8 worm cellular contexts compared by ENCODE assay signal in the genomic region with DNA sequence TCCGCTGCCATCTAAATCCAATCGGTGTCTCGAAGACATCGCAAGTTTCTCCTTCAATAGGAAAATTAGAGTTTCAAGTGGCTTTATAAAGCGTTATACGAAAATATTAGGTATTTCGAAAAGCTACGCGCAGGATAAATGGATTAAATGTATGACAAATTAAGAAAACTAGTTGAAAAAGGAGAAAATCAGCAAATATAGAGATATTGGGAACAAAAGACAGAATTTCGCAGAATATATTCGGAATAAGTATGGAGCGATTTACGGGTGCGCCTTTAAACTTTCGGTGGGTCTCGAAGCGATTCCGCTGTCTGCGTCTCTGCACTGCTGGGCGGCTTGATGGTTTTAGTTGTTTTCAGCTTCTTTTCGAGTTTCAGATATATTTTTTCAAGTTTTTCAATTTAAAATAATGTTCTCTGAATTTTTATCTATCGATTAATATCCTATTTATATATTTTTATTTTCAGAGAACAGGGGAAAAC.
TF ChIP-seq lines count a peak whose summit lies in the region.

Gene ddx-15 (minus strand): TSS at position 51 of the 482 bp plus-strand sequence.
Gene ucr-1 (plus strand): TSS at position 468 of the 482 bp plus-strand sequence.

TF ChIP-seq in whole organism, L1 larva, 84 proteins besides CTCF, POLR2A, EP300 and RAD21 (continues in another document):
- TF ChIP-seq blmp-1 (tag; optimal IDR thresholded peaks at IDR 0.05; lab: Kevin White, UChicago): no peak
- TF ChIP-seq ceh-8 (GFP tag; optimal IDR thresholded peaks at IDR 0.05; lab: Kevin White, UChicago): no peak
- TF ChIP-seq zip-4 (GFP tag; optimal IDR thresholded peaks at IDR 0.05; lab: Kevin White, UChicago): no peak
- peak; percentile 81 to 83 for TF ChIP-seq efl-1 (optimal IDR thresholded peaks at IDR 0.05; lab: Kevin White, UChicago)
- peak; percentile 76 to 97 for TF ChIP-seq efl-1 (GFP tag; optimal IDR thresholded peaks at IDR 0.05 in 1 of 2; lab: Kevin White, UChicago)
- peak; percentile 66 for TF ChIP-seq swsn-7 (tag; optimal IDR thresholded peaks at IDR 0.05; lab: Kevin White, UChicago)
- peak; percentile 69 for TF ChIP-seq unc-86 (tag; optimal IDR thresholded peaks at IDR 0.05; lab: Kevin White, UChicago)
- no peak for TF ChIP-seq unc-98 (GFP tag; IDR thresholded peaks at IDR 0.05; lab: Robert Waterston, UW)
- TF ChIP-seq C04F5.9 (tag; optimal IDR thresholded peaks at IDR 0.05; lab: Kevin White, UChicago): peak; percentile 0
- peak; percentile 82 to 85 for TF ChIP-seq lin-35 (GFP tag; optimal IDR thresholded peaks at IDR 0.05; lab: Kevin White, UChicago)

TF ChIP-seq in whole organism, L2 larva, 48 proteins besides CTCF, POLR2A, EP300 and RAD21 (continues in another document):
- TF ChIP-seq sem-4 (tag; optimal IDR thresholded peaks at IDR 0.05; lab: Kevin White, UChicago) (no peak), F13H6.1 (tag; optimal IDR thresholded peaks at IDR 0.05; lab: Kevin White, UChicago) (peak; percentile 6), lsy-2 (tag; optimal IDR thresholded peaks at IDR 0.05; lab: Kevin White, UChicago) (peak; percentile 29 to 85), sma-3 (GFP tag; optimal IDR thresholded peaks at IDR 0.05; lab: Kevin White, UChicago) (peak; percentile 57), nhr-21 (tag; optimal IDR thresholded peaks at IDR 0.05; lab: Kevin White, UChicago) (peak; percentile 16), nhr-10 (tag; optimal IDR thresholded peaks at IDR 0.05; lab: Kevin White, UChicago) (no peak), R02D3.7 (tag; optimal IDR thresholded peaks at IDR 0.05; lab: Kevin White, UChicago) (peak; percentile 53), nhr-129 (tag; optimal IDR thresholded peaks at IDR 0.05; lab: Kevin White, UChicago) (peak; percentile 28), mdl-1 (tag; optimal IDR thresholded peaks at IDR 0.05; lab: Kevin White, UChicago) (no peak), C34F6.9 (tag; optimal IDR thresholded peaks at IDR 0.05; lab: Kevin White, UChicago) (peak; percentile 84), unc-55 (GFP tag; optimal IDR thresholded peaks at IDR 0.05; lab: Kevin White, UChicago) (peak; percentile 89)

TF ChIP-seq in whole organism, L3 larva, 47 proteins besides CTCF, POLR2A, EP300 and RAD21 (continues in another document):
- TF ChIP-seq skn-1 (tag; optimal IDR thresholded peaks at IDR 0.05; lab: Kevin White, UChicago): no peak
- no peak for TF ChIP-seq nhr-12 (tag; optimal IDR thresholded peaks at IDR 0.05; lab: Kevin White, UChicago)
- no peak for TF ChIP-seq zag-1 (tag; optimal IDR thresholded peaks at IDR 0.05; lab: Kevin White, UChicago)
- peak; percentile 88 for TF ChIP-seq R02D3.7 (tag; optimal IDR thresholded peaks at IDR 0.05; lab: Kevin White, UChicago)
- TF ChIP-seq daf-12 (tag; optimal IDR thresholded peaks at IDR 0.05; lab: Kevin White, UChicago): no peak
- TF ChIP-seq egl-5 (tag; optimal IDR thresholded peaks at IDR 0.05; lab: Kevin White, UChicago): peak; percentile 24
- no peak for TF ChIP-seq ama-1 (optimal IDR thresholded peaks at IDR 0.05; lab: Kevin White, UChicago)
- no peak for TF ChIP-seq nhr-76 (tag; optimal IDR thresholded peaks at IDR 0.05; lab: Kevin White, UChicago)
- TF ChIP-seq ceh-9 (tag; optimal IDR thresholded peaks at IDR 0.05; lab: Kevin White, UChicago): no peak
- no peak for TF ChIP-seq unc-62 (GFP tag; optimal IDR thresholded peaks at IDR 0.05; lab: Kevin White, UChicago)
- no peak for TF ChIP-seq sea-2 (GFP tag; optimal IDR thresholded peaks at IDR 0.05; lab: Kevin White, UChicago)
- TF ChIP-seq mdl-1 (tag; optimal IDR thresholded peaks at IDR 0.05; lab: Kevin White, UChicago): no peak

TF ChIP-seq in whole organism, L4 larva, 104 proteins besides CTCF, POLR2A, EP300 and RAD21 (continues in another document):
- TF ChIP-seq unc-130 (GFP tag; optimal IDR thresholded peaks at IDR 0.05; lab: Kevin White, UChicago) (peak; percentile 27), mep-1 (tag; optimal IDR thresholded peaks at IDR 0.05; lab: Kevin White, UChicago) (no peak), dpl-1 (GFP tag; optimal IDR thresholded peaks at IDR 0.05; lab: Kevin White, UChicago) (peak; percentile 68), hif-1 (tag; optimal IDR thresholded peaks at IDR 0.05; lab: Kevin White, UChicago) (peak in 1 of 2 experiments; percentile 43), lin-13 (GFP tag; optimal IDR thresholded peaks at IDR 0.05; lab: Kevin White, UChicago) (peak; percentile 37), dve-1 (tag; optimal IDR thresholded peaks at IDR 0.05; lab: Kevin White, UChicago; ENCODE audit: insufficient read depth) (peak; percentile 73), nhr-25 (tag; optimal IDR thresholded peaks at IDR 0.05; lab: Kevin White, UChicago; ENCODE audit: borderline replicate concordance, insufficient read depth) (peak; percentile 21), ZK546.5 (tag; optimal IDR thresholded peaks at IDR 0.05; lab: Kevin White, UChicago) (no peak), nhr-28 (tag; optimal IDR thresholded peaks at IDR 0.05; lab: Kevin White, UChicago) (peak; percentile 23), ama-1 (optimal IDR thresholded peaks at IDR 0.05; lab: Kevin White, UChicago) (peak; percentile 33)

TF ChIP-seq in whole organism, late embryonic, 69 proteins besides CTCF, POLR2A, EP300 and RAD21:
- TF ChIP-seq unc-55 (GFP tag; optimal IDR thresholded peaks at IDR 0.05; lab: Kevin White, UChicago) (peak; percentile 1), ceh-19 (GFP tag; optimal IDR thresholded peaks at IDR 0.05; lab: Kevin White, UChicago) (no peak), tbx-2 (tag; optimal IDR thresholded peaks at IDR 0.05; lab: Kevin White, UChicago) (peak; percentile 10), ceh-30 (tag; optimal IDR thresholded peaks at IDR 0.05; lab: Kevin White, UChicago) (no peak), ceh-31 (tag; optimal IDR thresholded peaks at IDR 0.05; lab: Kevin White, UChicago) (peak; percentile 37), nhr-232 (tag; optimal IDR thresholded peaks at IDR 0.05; lab: Kevin White, UChicago) (no peak), pax-1 (tag; optimal IDR thresholded peaks at IDR 0.05; lab: Kevin White, UChicago) (no peak), ceh-22 (tag; optimal IDR thresholded peaks at IDR 0.05; lab: Kevin White, UChicago) (no peak), T23F11.4 (GFP tag; optimal IDR thresholded peaks at IDR 0.05; lab: Kevin White, UChicago) (no peak), nfya-1 (tag; optimal IDR thresholded peaks at IDR 0.05; lab: Kevin White, UChicago) (peak; percentile 29)

TF ChIP-seq in whole organism, midembryonic, 9 proteins besides CTCF, POLR2A, EP300 and RAD21:
- TF ChIP-seq ztf-23 (GFP tag; IDR thresholded peaks at IDR 0.05; lab: Robert Waterston, UW) (0 out of 2 replicates have a peak, but pooled peaks have one; percentile 39), med-1 (GFP tag; optimal IDR thresholded peaks at IDR 0.05; lab: Kevin White, UChicago; ENCODE audit: insufficient read depth) (no peak), flt-1 (GFP tag; IDR thresholded peaks at IDR 0.05; lab: Robert Waterston, UW) (no peak), cog-1 (tag; optimal IDR thresholded peaks at IDR 0.05; lab: Kevin White, UChicago) (no peak), ztf-29 (GFP tag; IDR thresholded peaks at IDR 0.05; lab: Robert Waterston, UW) (no peak), tab-1 (GFP tag; IDR thresholded peaks at IDR 0.05; lab: Robert Waterston, UW) (no peak)

TF ChIP-seq in whole organism, mixed stage, embryonic, 35 proteins besides CTCF, POLR2A, EP300 and RAD21 (continues in another document):
- TF ChIP-seq ces-1 (GFP tag; optimal IDR thresholded peaks at IDR 0.05; lab: Kevin White, UChicago) (no peak), lsy-2 (tag; optimal IDR thresholded peaks at IDR 0.05; lab: Kevin White, UChicago) (peak; percentile 76), ham-2 (GFP tag; optimal IDR thresholded peaks at IDR 0.05; lab: Kevin White, UChicago) (no peak), sem-2 (GFP tag; optimal IDR thresholded peaks at IDR 0.05; lab: Kevin White, UChicago) (no peak), ceh-39 (tag; optimal IDR thresholded peaks at IDR 0.05; lab: Kevin White, UChicago) (no peak), flh-1 (GFP tag; optimal IDR thresholded peaks at IDR 0.05; lab: Kevin White, UChicago) (no peak), lin-13 (tag; optimal IDR thresholded peaks at IDR 0.05; lab: Kevin White, UChicago) (peak; percentile 55), elt-3 (tag; optimal IDR thresholded peaks at IDR 0.05; lab: Kevin White, UChicago) (no peak), pha-4 (tag; optimal IDR thresholded peaks at IDR 0.05; lab: Kevin White, UChicago) (peak; percentile 41), cnd-1 (tag; optimal IDR thresholded peaks at IDR 0.05; lab: Kevin White, UChicago) (no peak), nhr-2 (tag; optimal IDR thresholded peaks at IDR 0.05; lab: Kevin White, UChicago) (no peak), unc-120 (tag; optimal IDR thresholded peaks at IDR 0.05; lab: Kevin White, UChicago; ENCODE audit: poor library complexity, severe bottlenecking) (peak; percentile 20), bed-3 (GFP tag; optimal IDR thresholded peaks at IDR 0.05; lab: Kevin White, UChicago) (no peak), nhr-12 (tag; optimal IDR thresholded peaks at IDR 0.05; lab: Kevin White, UChicago) (no peak), zip-8 (tag; optimal IDR thresholded peaks at IDR 0.05; lab: Kevin White, UChicago) (no peak), unc-39 (tag; optimal IDR thresholded peaks at IDR 0.05; lab: Kevin White, UChicago) (no peak)

TF ChIP-seq in whole organism, young adult, 124 proteins besides CTCF, POLR2A, EP300 and RAD21 (continues in another document):
- TF ChIP-seq tbp1 (GFP tag; optimal IDR thresholded peaks at IDR 0.05; lab: Kevin White, UChicago) (peak; percentile 40), ztf-18 (tag; optimal IDR thresholded peaks at IDR 0.05; lab: Kevin White, UChicago) (peak; percentile 4), ccch-3 (GFP tag; optimal IDR thresholded peaks at IDR 0.05; lab: Kevin White, UChicago) (no peak), zfh-2 (GFP tag; conservative IDR thresholded peaks at IDR 0.05; lab: Robert Waterston, UW) (no peak), madf-6 (GFP tag; IDR thresholded peaks at IDR 0.05; lab: Robert Waterston, UW) (peak; percentile 79), pbrm-1 (GFP tag; IDR thresholded peaks at IDR 0.05; lab: Robert Waterston, UW) (peak; percentile 59; the same call in 1 of the 2 replicates), F23B12.7 (tag; optimal IDR thresholded peaks at IDR 0.05; lab: Kevin White, UChicago; ENCODE audit: insufficient read depth) (peak; percentile 47), madf-8 (GFP tag; conservative IDR thresholded peaks at IDR 0.05; lab: Robert Waterston, UW) (peak; percentile 31; the same call in 1 of the 2 replicates), mcd-1 (GFP tag; IDR thresholded peaks at IDR 0.05; lab: Robert Waterston, UW) (peak; percentile 74), dpl-1 (GFP tag; optimal IDR thresholded peaks at IDR 0.05; lab: Kevin White, UChicago) (peak; percentile 53), hmg-1.2 (GFP tag; IDR thresholded peaks at IDR 0.05; lab: Robert Waterston, UW) (peak; percentile 86), attf-3 (GFP tag; conservative IDR thresholded peaks at IDR 0.05; lab: Robert Waterston, UW) (peak; percentile 51; the same call in 1 of the 2 replicates), ceh-100 (GFP tag; IDR thresholded peaks at IDR 0.05; lab: Robert Waterston, UW) (no peak), lin-26 (GFP tag; IDR thresholded peaks at IDR 0.05; lab: Robert Waterston, UW) (no peak), lin-54 (GFP tag; optimal IDR thresholded peaks at IDR 0.05; lab: Kevin White, UChicago) (peak; percentile 64), nhr-179 (tag; optimal IDR thresholded peaks at IDR 0.05; lab: Kevin White, UChicago) (no peak), efl-1 (GFP tag; optimal IDR thresholded peaks at IDR 0.05; lab: Kevin White, UChicago) (peak; percentile 40)
